Worm (Caenorhabditis elegans) whole organism, L4/young adult: Measurements from ENCODE around the gene aipl-1.

Source experiments
- dao-5 ChIP-seq: sonication (generic microtip); optimal IDR thresholded peaks from 2 replicates; lab custom pipeline; 2016; ENCODE audit warnings: missing genotype, missing genetic modification characterization, moderate library complexity, missing compliant biosample characterization
- him-1 ChIP-seq: sonication (generic microtip); optimal IDR thresholded peaks from 2 replicates; lab custom pipeline; 2016; ENCODE audit warnings: missing genotype, missing genetic modification reagents, missing genetic modification characterization, missing compliant biosample characterization

- no peak for TF ChIP-seq him-1 (tag; lab: Kevin White, UChicago)
- TF ChIP-seq dao-5 (tag; lab: Kevin White, UChicago) = no peak
Measured at ce11 chrV:15092666-15093065, 43.9 kb downstream of the aipl-1 start, which contains the start of gene txt-12.
